Worm (Caenorhabditis elegans): ENCODE results near the gene C23G10.2.

The C23G10.2 gene

ce11 chrIII:6202440-6202839, 5.4 kb upstream of the C23G10.2 start (continued):
- peak; percentile 56 for TF ChIP-seq snpc-1.1 (tag; optimal IDR thresholded peaks at IDR 0.05; ENCODE audit: insufficient read depth)
- no peak for TF ChIP-seq rpc-1 (optimal IDR thresholded peaks at IDR 0.05)
- no peak for TF ChIP-seq rpc-1 (tag; optimal IDR thresholded peaks at IDR 0.05)
- TF ChIP-seq lin-26 (GFP tag; IDR thresholded peaks at IDR 0.05) = peak; percentile 68
- TF ChIP-seq Y79H2A.3 (GFP tag; conservative IDR thresholded peaks at IDR 0.05) = peak; percentile 85
- no peak for TF ChIP-seq xnd-1 (tag; optimal IDR thresholded peaks at IDR 0.05)
- TF ChIP-seq ama-1 (optimal IDR thresholded peaks at IDR 0.05) = no peak
- TF ChIP-seq ama-1 (GFP tag; optimal IDR thresholded peaks at IDR 0.05) = peak; percentile 53 to 65
- TF ChIP-seq ztf-25 (GFP tag; IDR thresholded peaks at IDR 0.05) = 0 out of 2 replicates have a peak, but pooled peaks have one; percentile 41
- TF ChIP-seq B0336.3 (GFP tag; IDR thresholded peaks at IDR 0.05) = peak; percentile 73
- TF ChIP-seq ceh-91 (GFP tag; IDR thresholded peaks at IDR 0.05) = 0 out of 2 replicates have a peak, but pooled peaks have one; percentile 14
- TF ChIP-seq D2030.7 (GFP tag; IDR thresholded peaks at IDR 0.05) = peak; percentile 25; the same call in 1 of the 2 replicates
- TF ChIP-seq him-1 (tag; optimal IDR thresholded peaks at IDR 0.05) = peak; percentile 72
- TF ChIP-seq F49E8.2 (tag; optimal IDR thresholded peaks at IDR 0.05; ENCODE audit: insufficient read depth) = peak; percentile 85
- no peak for TF ChIP-seq cebp-1 (GFP tag; IDR thresholded peaks at IDR 0.05)
- peak; percentile 8 for TF ChIP-seq cebp-1 (tag; optimal IDR thresholded peaks at IDR 0.05)
- TF ChIP-seq lin-54 (GFP tag; optimal IDR thresholded peaks at IDR 0.05) = peak; percentile 46
- peak; percentile 93 for TF ChIP-seq hrde-1 (tag; optimal IDR thresholded peaks at IDR 0.05; ENCODE audit: borderline replicate concordance)
- peak; percentile 14 for TF ChIP-seq tlf-1 (GFP tag; optimal IDR thresholded peaks at IDR 0.05)
- TF ChIP-seq Y95B8A.8 (GFP tag; IDR thresholded peaks at IDR 0.05) = peak; percentile 57; the same call in 1 of the 2 replicates
- TF ChIP-seq Y53G8AR.9 (GFP tag; conservative IDR thresholded peaks at IDR 0.05) = peak; percentile 66; the same call in 1 of the 2 replicates
- TF ChIP-seq snpc-4 (GFP tag; optimal IDR thresholded peaks at IDR 0.05) = no peak
- TF ChIP-seq snpc-4 (tag; optimal IDR thresholded peaks at IDR 0.05) = peak in 2 of 4 experiments; percentile 4 to 32
- no peak for TF ChIP-seq nhr-120 (GFP tag; IDR thresholded peaks at IDR 0.05)
- peak; percentile 60 for TF ChIP-seq C17E4.6 (GFP tag; IDR thresholded peaks at IDR 0.05)
- TF ChIP-seq dpl-1 (GFP tag; optimal IDR thresholded peaks at IDR 0.05) = no peak
- no peak for TF ChIP-seq repo-1 (tag; optimal IDR thresholded peaks at IDR 0.05)
- TF ChIP-seq hmg-1.2 (GFP tag; IDR thresholded peaks at IDR 0.05) = peak; percentile 34
- no peak for TF ChIP-seq dpff-1 (tag; optimal IDR thresholded peaks at IDR 0.05)
- no peak for TF ChIP-seq F57C9.4 (tag; optimal IDR thresholded peaks at IDR 0.05)
- TF ChIP-seq hsf-1 (GFP tag; IDR thresholded peaks at IDR 0.05) = peak; percentile 81
- peak; percentile 6 for TF ChIP-seq tbp1 (GFP tag; optimal IDR thresholded peaks at IDR 0.05)
- TF ChIP-seq attf-6 (GFP tag; IDR thresholded peaks at IDR 0.05) = peak; percentile 68; the same call in 1 of the 2 replicates

- TF ChIP-seq cebp-1 (GFP tag; IDR thresholded peaks at IDR 0.05) (0 out of 2 replicates have a peak, but pooled peaks have one; percentile 13), cebp-1 (tag; optimal IDR thresholded peaks at IDR 0.05) (peak; percentile 62), ceh-27 (GFP tag; optimal IDR thresholded peaks at IDR 0.05) (peak; percentile 50), Y53F4B.3 (GFP tag; IDR thresholded peaks at IDR 0.05) (no peak), hmg-1.2 (GFP tag; IDR thresholded peaks at IDR 0.05) (peak; percentile 86), ceh-79 (tag; optimal IDR thresholded peaks at IDR 0.05) (no peak), snpc-3.4 (tag; optimal IDR thresholded peaks at IDR 0.05) (peak; percentile 64), efl-1 (GFP tag; optimal IDR thresholded peaks at IDR 0.05) (peak; percentile 48), hsf-1 (GFP tag; IDR thresholded peaks at IDR 0.05) (peak; percentile 58; the same call in 1 of the 2 replicates), dpl-1 (GFP tag; optimal IDR thresholded peaks at IDR 0.05) (peak; percentile 29), snpc-1.3 (tag; optimal IDR thresholded peaks at IDR 0.05; ENCODE audit: insufficient read depth) (peak; percentile 55), sea-2 (GFP tag; IDR thresholded peaks at IDR 0.05) (no peak), ets-4 (GFP tag; optimal IDR thresholded peaks at IDR 0.05) (no peak), lin-40 (tag; optimal IDR thresholded peaks at IDR 0.05) (peak; percentile 27), nfya-2 (GFP tag; IDR thresholded peaks at IDR 0.05) (no peak), let-526 (GFP tag; IDR thresholded peaks at IDR 0.05) (no peak), madf-6 (GFP tag; IDR thresholded peaks at IDR 0.05) (peak; percentile 58), attf-3 (GFP tag; conservative IDR thresholded peaks at IDR 0.05) (peak; percentile 61), ZK185.1 (tag; optimal IDR thresholded peaks at IDR 0.05; ENCODE audit: poor library complexity, severe bottlenecking) (peak; percentile 40)
These were observed 1.6 kb upstream of the C23G10.2 start, which contains the start of the genes sna-3 and rps-3 for ce11 chrIII:6206161-6206853. Gene sna-3, minus strand, starts transcription at chrIII:6206211. Gene rps-3, plus strand, starts transcription at chrIII:6206803.
